Worm (Caenorhabditis elegans) whole organism, midembryonic: Measurements from ENCODE around the gene F19C6.5.

Source experiments
- cog-1 ChIP-seq: sonication (generic microtip); optimal IDR thresholded peaks from 2 replicates; lab custom pipeline; 2016; ENCODE audit warnings: missing genetic modification characterization, missing compliant biosample characterization
- flt-1 ChIP-seq: fragments of 200-800 bp; sonication (Bioruptor generic); IDR thresholded peaks from 2 replicates; pipeline ENCODE4 v1.3.6; 2022; ENCODE audit warnings: missing genetic modification characterization, missing compliant biosample characterization
- klf-2 ChIP-seq: fragments of 200-800 bp; sonication (Bioruptor generic); conservative IDR thresholded peaks from 2 replicates; pipeline ENCODE4 v1.3.6; 2022; ENCODE audit warnings: missing genetic modification reagents, missing genetic modification characterization, missing compliant biosample characterization
- tab-1 ChIP-seq: fragments of 200-800 bp; sonication (Bioruptor generic); IDR thresholded peaks from 2 replicates; pipeline ENCODE4 v1.3.6; 2022; ENCODE audit warnings: missing genetic modification characterization, missing compliant biosample characterization

ce11 chrX:10009985-10010384, 25.2 kb upstream of the F19C6.5 start:
- TF ChIP-seq cog-1 (tag; lab: Kevin White, UChicago) (no peak), flt-1 (no peak), tab-1 (GFP tag; lab: Robert Waterston, UW) (no peak), klf-2 (no peak)
